Fruit fly (Drosophila melanogaster): Measurements from ENCODE around the gene RabX4.

DNA sequence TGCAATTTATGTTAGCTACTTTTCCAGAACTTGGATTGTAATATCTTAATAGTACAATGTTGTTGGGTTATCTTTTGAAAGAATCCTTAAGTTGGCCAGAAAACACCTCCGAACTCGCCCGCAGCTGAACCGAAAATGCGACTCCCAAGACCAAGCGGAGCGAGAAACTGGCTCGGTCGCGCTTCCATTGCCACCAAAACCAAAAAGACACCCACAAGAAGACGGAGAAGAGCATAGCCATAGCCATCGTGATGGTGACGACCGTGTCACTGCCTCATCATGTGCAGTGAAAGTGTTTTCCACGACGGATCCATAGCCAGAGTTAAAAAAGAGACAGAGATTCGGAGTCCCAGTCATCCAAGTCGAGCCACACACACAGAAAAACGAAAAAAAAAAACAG lies 38.2 kb downstream of the RabX4 start, which contains the start of gene CG13634:
- no peak for TF ChIP-seq ttk (optimal IDR thresholded peaks at IDR 0.05)
- no peak for TF ChIP-seq h (optimal IDR thresholded peaks at IDR 0.05)

All from Kc167 (cell line).